Worm (Caenorhabditis elegans) whole organism, L2 larva: Measurements from ENCODE around the gene srsx-14.

ENCODE experiments used
- R02D3.7 ChIP-seq: fragments of 150-350 bp; optimal IDR thresholded peaks from 2 replicates; lab custom pipeline; 2014; ENCODE audit warnings: missing biosample characterization, missing genetic modification characterization
- aly-2 ChIP-seq: fragments of 150-350 bp; optimal IDR thresholded peaks from 2 replicates; lab custom pipeline; 2014; ENCODE audit warnings: missing biosample characterization, missing genetic modification characterization
- ceh-82 ChIP-seq: fragments of 150-350 bp; optimal IDR thresholded peaks from 2 replicates; lab custom pipeline; 2014; ENCODE audit warnings: missing biosample characterization, missing genetic modification characterization
- lsy-2 ChIP-seq, 2 experiments: fragments of 150-350 bp in 1 of 2; sonication (generic microtip) in 1 of 2; optimal IDR thresholded peaks; 2 replicates each; lab custom pipeline; 2014 to 2017; ENCODE audit warnings: missing biosample characterization in 2 of 2, missing genetic modification characterization in 2 of 2
- snpc-4 ChIP-seq: fragments of 150-350 bp; optimal IDR thresholded peaks from 2 replicates; lab custom pipeline; 2014; ENCODE audit warnings: missing biosample characterization, missing genetic modification characterization
- unc-62 ChIP-seq: fragments of 150-350 bp; optimal IDR thresholded peaks from 2 replicates; lab custom pipeline; 2014; ENCODE audit warnings: missing biosample characterization, missing genetic modification reagents, missing genetic modification characterization

- TF ChIP-seq ceh-82 (tag; lab: Kevin White, UChicago) (no peak), snpc-4 (tag; lab: Kevin White, UChicago) (no peak), lsy-2 (tag; optimal IDR thresholded peaks at IDR 0.05; lab: Kevin White, UChicago) (peak in 1 of 2 experiments; percentile 73), aly-2 (tag; lab: Kevin White, UChicago) (no peak), unc-62 (no peak), R02D3.7 (tag; lab: Kevin White, UChicago) (no peak)
Observed at ce11 chrIV:5655966-5656389, 29.0 kb upstream of the srsx-14 start.
